Fruit fly (Drosophila melanogaster): Measurements from ENCODE around the gene mys.

mys gene

DNA sequence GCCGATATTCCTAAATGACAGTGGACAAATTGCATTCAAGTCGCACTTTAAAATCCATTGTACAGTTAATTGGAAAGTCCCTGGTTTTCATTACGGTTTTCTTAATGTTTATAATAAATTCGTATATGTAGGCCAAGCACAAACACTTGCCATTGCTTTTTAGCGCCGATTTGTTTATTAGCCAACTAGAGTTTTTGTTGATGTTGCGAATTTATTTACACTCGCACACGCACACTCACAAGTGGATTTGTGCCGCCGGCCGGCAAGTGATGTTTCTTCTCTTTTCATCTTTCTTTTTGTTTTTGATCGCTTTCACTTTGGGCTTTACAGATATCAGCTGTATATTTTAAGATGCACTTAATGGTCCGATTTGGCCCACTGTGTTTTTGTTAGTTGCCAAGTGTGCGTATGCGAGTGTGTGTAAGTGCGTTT, 4.1 kb upstream of the mys start (continued):
- peak; percentile 83 for TF ChIP-seq slp2 (GFP tag; optimal IDR thresholded peaks at IDR 0.05)
- peak; percentile 60 for TF ChIP-seq odd (GFP tag; optimal IDR thresholded peaks at IDR 0.05)
- peak; percentile 45 for TF ChIP-seq Chrac-16 (GFP tag; optimal IDR thresholded peaks at IDR 0.05)
- no peak for TF ChIP-seq hth (optimal IDR thresholded peaks at IDR 0.05)
- TF ChIP-seq CG1024 (GFP tag; IDR thresholded peaks at IDR 0.05), result no peak
- TF ChIP-seq Hr39 (optimal IDR thresholded peaks at IDR 0.05), result no peak
- peak; percentile 72; the same call in 1 of the 3 replicates for TF ChIP-seq CG11695 (GFP tag; IDR thresholded peaks at IDR 0.05)
- peak; percentile 68 for TF ChIP-seq CG9817 (tag; optimal IDR thresholded peaks at IDR 0.05)
- TF ChIP-seq wor (GFP tag; IDR thresholded peaks at IDR 0.05), result no peak; the same call in 1 of the 2 replicates
- TF ChIP-seq jing (GFP tag; optimal IDR thresholded peaks at IDR 0.05), result peak; percentile 44
- peak; percentile 82 for TF ChIP-seq CG10209 (GFP tag; optimal IDR thresholded peaks at IDR 0.05)
- TF ChIP-seq ara (GFP tag; IDR thresholded peaks at IDR 0.05), result no peak
- peak; percentile 77 for TF ChIP-seq bcd (GFP tag; optimal IDR thresholded peaks at IDR 0.05)
- peak; percentile 48 for TF ChIP-seq Nf-YB (GFP tag; optimal IDR thresholded peaks at IDR 0.05)
- no peak for TF ChIP-seq kni (GFP tag; optimal IDR thresholded peaks at IDR 0.05)
- TF ChIP-seq Oli (tag; optimal IDR thresholded peaks at IDR 0.05), result peak; percentile 85
- TF ChIP-seq insv (GFP tag; optimal IDR thresholded peaks at IDR 0.05), result no peak
- no peak for TF ChIP-seq Ravus (GFP tag; IDR thresholded peaks at IDR 0.05)
- TF ChIP-seq grau (tag; optimal IDR thresholded peaks at IDR 0.05), result peak; percentile 83

DNA sequence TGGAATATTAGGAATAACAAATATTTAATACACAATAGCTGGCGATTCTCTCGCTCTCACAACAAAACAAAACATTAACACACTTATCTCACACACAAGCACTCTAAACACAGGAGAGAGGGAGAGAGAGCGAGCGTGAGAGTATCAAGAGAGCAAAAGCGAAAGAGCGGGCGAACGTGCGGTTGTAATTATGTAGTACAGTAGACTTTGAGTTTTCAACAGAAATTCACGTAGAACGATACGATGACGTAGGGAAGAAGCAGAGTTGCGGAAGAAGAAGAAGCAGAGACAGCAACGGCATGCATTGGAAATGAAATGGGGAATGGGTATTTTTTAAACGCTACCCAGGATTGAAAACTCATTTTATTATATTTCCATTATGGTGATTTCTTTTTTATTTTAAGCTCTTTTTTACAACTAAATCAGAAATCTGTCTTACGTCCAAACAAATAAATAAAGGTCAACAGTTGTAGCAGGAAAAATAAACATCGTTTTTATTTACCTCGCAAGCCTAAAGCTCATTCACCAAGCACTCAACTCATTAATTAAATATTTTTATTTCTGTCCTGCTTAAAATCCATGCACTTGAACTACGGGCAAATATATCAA, 3.5 kb upstream of the mys start:
- TF ChIP-seq H15 (GFP tag; IDR thresholded peaks at IDR 0.05) (no peak), dmrt11E (tag; optimal IDR thresholded peaks at IDR 0.05) (peak; percentile 13), CG1233 (GFP tag; optimal IDR thresholded peaks at IDR 0.05) (peak; percentile 34), hbn (GFP tag; IDR thresholded peaks at IDR 0.05; ENCODE audit: partially characterized antibody) (no peak), CG13287 (GFP tag; IDR thresholded peaks at IDR 0.05; ENCODE audit: partially characterized antibody) (peak; percentile 23; the same call in 1 of the 2 replicates), Drgx (GFP tag; IDR thresholded peaks at IDR 0.05) (peak; percentile 19; the same call in 1 of the 2 replicates), Scr (GFP tag; IDR thresholded peaks at IDR 0.05; ENCODE audit: partially characterized antibody) (no peak), CG34224 (GFP tag; IDR thresholded peaks at IDR 0.05; ENCODE audit: partially characterized antibody) (peak; percentile 43; the same call in 2 of the 3 replicates), Atf6 (GFP tag; IDR thresholded peaks at IDR 0.05) (no peak), Dad (GFP tag; optimal IDR thresholded peaks at IDR 0.05) (no peak), Chrac-16 (GFP tag; optimal IDR thresholded peaks at IDR 0.05) (no peak), CG17359 (tag; optimal IDR thresholded peaks at IDR 0.05) (no peak), HLHmδ (GFP tag; optimal IDR thresholded peaks at IDR 0.05) (peak; percentile 10), CG10209 (GFP tag; optimal IDR thresholded peaks at IDR 0.05) (peak; percentile 2), lola (GFP tag; optimal IDR thresholded peaks at IDR 0.05) (peak in 1 of 3 experiments; percentile 13), gem (tag; optimal IDR thresholded peaks at IDR 0.05) (peak; percentile 34), chinmo (GFP tag; IDR thresholded peaks at IDR 0.05; ENCODE audit: partially characterized antibody) (peak; percentile 32; the same call in 2 of the 4 replicates), NC2β (GFP tag; optimal IDR thresholded peaks at IDR 0.05) (no peak), CG2889 (GFP tag; IDR thresholded peaks at IDR 0.05) (no peak), CG7556 (GFP tag; optimal IDR thresholded peaks at IDR 0.05) (no peak), H2.0 (GFP tag; IDR thresholded peaks at IDR 0.05) (no peak), cato (GFP tag; optimal IDR thresholded peaks at IDR 0.05; ENCODE audit: borderline replicate concordance) (no peak), Dll (GFP tag; IDR thresholded peaks at IDR 0.05; ENCODE audit: partially characterized antibody) (no peak), CG9727 (GFP tag; optimal IDR thresholded peaks at IDR 0.05) (peak; percentile 19), kni (GFP tag; optimal IDR thresholded peaks at IDR 0.05) (no peak), sug (tag; optimal IDR thresholded peaks at IDR 0.05) (no peak), D (optimal IDR thresholded peaks at IDR 0.05) (no peak), D (GFP tag; optimal IDR thresholded peaks at IDR 0.05) (peak; percentile 21), Blimp-1 (GFP tag; optimal IDR thresholded peaks at IDR 0.05) (peak; percentile 15), Trl (optimal IDR thresholded peaks at IDR 0.05) (peak; percentile 97 to 99), Trl (GFP tag; optimal IDR thresholded peaks at IDR 0.05) (no peak), CG17385 (GFP tag; optimal IDR thresholded peaks at IDR 0.05) (peak; percentile 99), yki (optimal IDR thresholded peaks at IDR 0.05) (peak; percentile 91)
